Fruit fly (Drosophila melanogaster): Measurements from ENCODE around the gene CG13460.

The CG13460 gene

DNA sequence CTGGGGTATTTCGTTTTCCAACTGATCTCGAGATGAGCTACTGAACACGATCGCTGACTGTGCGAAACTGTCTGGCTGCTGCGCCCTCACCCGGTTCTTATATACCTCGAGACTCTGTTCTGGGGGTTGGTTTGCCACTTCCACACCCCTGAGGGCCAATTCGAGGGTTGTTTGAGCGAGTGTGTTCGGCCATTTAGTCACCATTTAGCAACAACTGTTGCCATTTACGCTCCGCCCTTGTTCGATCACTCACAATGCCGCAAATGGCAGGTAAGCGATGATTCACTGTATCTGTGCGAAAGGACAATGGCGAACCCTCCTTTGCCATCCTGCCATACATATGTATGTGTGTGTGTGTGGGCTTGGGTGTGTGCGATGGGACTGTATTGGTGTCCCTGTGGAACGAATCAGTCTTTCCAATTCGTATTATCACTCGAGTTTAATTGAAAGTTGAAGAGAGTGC, 17.6 kb downstream of the CG13460 start, which contains the start of gene ind (continued):
- TF ChIP-seq Neu2 (GFP tag; optimal IDR thresholded peaks at IDR 0.05; ENCODE audit: borderline replicate concordance) (no peak), Antp (GFP tag; optimal IDR thresholded peaks at IDR 0.05) (no peak), NC2β (GFP tag; optimal IDR thresholded peaks at IDR 0.05) (no peak), caup (GFP tag; optimal IDR thresholded peaks at IDR 0.05; ENCODE audit: severe bottlenecking) (no peak), Atf3 (GFP tag; optimal IDR thresholded peaks at IDR 0.05) (no peak), CG2875 (GFP tag; optimal IDR thresholded peaks at IDR 0.05) (no peak), pnt (GFP tag; optimal IDR thresholded peaks at IDR 0.05) (no peak), gcm (GFP tag; optimal IDR thresholded peaks at IDR 0.05) (peak; percentile 25), Nf-YB (GFP tag; optimal IDR thresholded peaks at IDR 0.05) (peak; percentile 92), grau (tag; optimal IDR thresholded peaks at IDR 0.05) (peak; percentile 49), CG15601 (tag; optimal IDR thresholded peaks at IDR 0.05) (no peak), cg (GFP tag; optimal IDR thresholded peaks at IDR 0.05) (peak; percentile 75), tio (GFP tag; optimal IDR thresholded peaks at IDR 0.05) (no peak), zf30C (GFP tag; optimal IDR thresholded peaks at IDR 0.05) (no peak), sd (tag; optimal IDR thresholded peaks at IDR 0.05) (no peak), kah (GFP tag; optimal IDR thresholded peaks at IDR 0.05) (no peak), Sry-δ (GFP tag; optimal IDR thresholded peaks at IDR 0.05) (no peak), Kr (GFP tag; optimal IDR thresholded peaks at IDR 0.05) (no peak), crc (GFP tag; optimal IDR thresholded peaks at IDR 0.05) (no peak), sna (GFP tag; IDR thresholded peaks at IDR 0.05; ENCODE audit: partially characterized antibody) (no peak), CG2199 (GFP tag; IDR thresholded peaks at IDR 0.05) (0 out of 3 replicates have a peak, but pooled peaks have one; percentile 15), wek (GFP tag; optimal IDR thresholded peaks at IDR 0.05) (no peak), Hey (tag; optimal IDR thresholded peaks at IDR 0.05) (no peak), gem (tag; optimal IDR thresholded peaks at IDR 0.05) (no peak), Hr3 (GFP tag; optimal IDR thresholded peaks at IDR 0.05) (no peak), tgo (GFP tag; IDR thresholded peaks at IDR 0.05) (no peak), zen (tag; optimal IDR thresholded peaks at IDR 0.05) (peak; percentile 10), CG14014 (GFP tag; IDR thresholded peaks at IDR 0.05) (no peak), exex (tag; optimal IDR thresholded peaks at IDR 0.05) (no peak), Hmr (GFP tag; optimal IDR thresholded peaks at IDR 0.05) (no peak), phol (tag; optimal IDR thresholded peaks at IDR 0.05) (peak; percentile 50), Optix (GFP tag; IDR thresholded peaks at IDR 0.05) (no peak), CG18764 (GFP tag; optimal IDR thresholded peaks at IDR 0.05) (no peak), D (optimal IDR thresholded peaks at IDR 0.05) (peak; percentile 90), D (GFP tag; optimal IDR thresholded peaks at IDR 0.05) (peak; percentile 0), CG4617 (GFP tag; optimal IDR thresholded peaks at IDR 0.05; ENCODE audit: borderline replicate concordance) (no peak), CG32532 (GFP tag; IDR thresholded peaks at IDR 0.05) (no peak), CHES-1-like (GFP tag; optimal IDR thresholded peaks at IDR 0.05) (no peak), gsb-n (tag; optimal IDR thresholded peaks at IDR 0.05) (peak; percentile 76), Hsf (GFP tag; optimal IDR thresholded peaks at IDR 0.05) (no peak), Dref (GFP tag; IDR thresholded peaks at IDR 0.05) (no peak), unc-4 (GFP tag; IDR thresholded peaks at IDR 0.05; ENCODE audit: partially characterized antibody) (no peak), CG15479 (GFP tag; optimal IDR thresholded peaks at IDR 0.05) (peak; percentile 82), org-1 (GFP tag; optimal IDR thresholded peaks at IDR 0.05) (no peak), CG11560 (tag; IDR thresholded peaks at IDR 0.05) (no peak), CG11456 (GFP tag; IDR thresholded peaks at IDR 0.05) (no peak), fd96Cb (tag; optimal IDR thresholded peaks at IDR 0.05) (no peak), pb (GFP tag; optimal IDR thresholded peaks at IDR 0.05) (no peak), seq (GFP tag; IDR thresholded peaks at IDR 0.05) (peak; percentile 77; the same call in 1 of the 2 replicates), Med (GFP tag) (no peak), h (optimal IDR thresholded peaks at IDR 0.05) (no peak), Usf (GFP tag; optimal IDR thresholded peaks at IDR 0.05) (no peak)
